Worm (Caenorhabditis elegans) whole organism, L1 larva: ENCODE measurements around the gene M153.3.

ENCODE experiments used
- F16B12.6 ChIP-seq: fragments of 150-350 bp; optimal IDR thresholded peaks from 2 replicates; lab custom pipeline; 2014; ENCODE audit warnings: missing biosample characterization, missing genetic modification characterization
- elt-3 ChIP-seq, 6 experiments: fragments of 150-350 bp in 1 of 6; sonication (generic microtip); optimal IDR thresholded peaks; 2 replicates each; lab custom pipeline; 2017 to 2018; ENCODE audit warnings: missing biosample characterization in 6 of 6, missing genetic modification characterization in 6 of 6, inconsistent platforms in 1 of 6
- hlh-4 ChIP-seq: sonication (generic microtip); optimal IDR thresholded peaks from 2 replicates; lab custom pipeline; 2016; ENCODE audit warnings: mild to moderate bottlenecking, missing genetic modification characterization, missing compliant biosample characterization
- nhr-11 ChIP-seq: fragments of 150-350 bp; optimal IDR thresholded peaks from 2 replicates; lab custom pipeline; 2014; ENCODE audit warnings: missing biosample characterization, missing genetic modification characterization
- nhr-76 ChIP-seq: sonication (generic microtip); optimal IDR thresholded peaks from 2 replicates; lab custom pipeline; 2017; ENCODE audit warnings: missing biosample characterization, missing genetic modification characterization
- rnt-1 ChIP-seq: sonication (generic microtip); optimal IDR thresholded peaks from 2 replicates; lab custom pipeline; 2016; ENCODE audit warnings: mild to moderate bottlenecking, missing genetic modification characterization, moderate library complexity, missing compliant biosample characterization
- skn-1 ChIP-seq: fragments of 150-350 bp; optimal IDR thresholded peaks from 2 replicates; lab custom pipeline; 2014; ENCODE audit warnings: missing biosample characterization, missing genetic modification characterization
- snpc-4 ChIP-seq: fragments of 150-350 bp; optimal IDR thresholded peaks from 2 replicates; lab custom pipeline; 2014; ENCODE audit warnings: missing biosample characterization, missing genetic modification characterization
- sox-4 ChIP-seq: sonication (generic microtip); optimal IDR thresholded peaks from 2 replicates; lab custom pipeline; 2016; ENCODE audit warnings: missing genetic modification characterization, missing compliant biosample characterization
- swsn-7 ChIP-seq: sonication (generic microtip); optimal IDR thresholded peaks from 2 replicates; lab custom pipeline; 2016; ENCODE audit warnings: missing genetic modification characterization, missing compliant biosample characterization
- unc-86 ChIP-seq: sonication (generic microtip); optimal IDR thresholded peaks from 2 replicates; lab custom pipeline; 2016; ENCODE audit warnings: missing genetic modification characterization, missing compliant biosample characterization
- ztf-4 ChIP-seq: fragments of 150-350 bp; optimal IDR thresholded peaks from 2 replicates; lab custom pipeline; 2014; ENCODE audit warnings: missing biosample characterization, missing genetic modification characterization

ce11 chrX:12173989-12174388, 31.3 kb downstream of the M153.3 start:
- TF ChIP-seq ztf-4 (tag; lab: Kevin White, UChicago) (no peak), elt-3 (tag; optimal IDR thresholded peaks at IDR 0.05; lab: Kevin White, UChicago) (no peak), swsn-7 (tag; lab: Kevin White, UChicago) (no peak), skn-1 (tag; lab: Kevin White, UChicago) (no peak), unc-86 (tag; lab: Kevin White, UChicago) (no peak), snpc-4 (tag; lab: Kevin White, UChicago) (no peak), rnt-1 (tag; lab: Kevin White, UChicago) (no peak), sox-4 (tag; lab: Kevin White, UChicago) (no peak), F16B12.6 (tag; lab: Kevin White, UChicago) (no peak), nhr-76 (no peak), hlh-4 (no peak), nhr-11 (tag; lab: Kevin White, UChicago) (no peak)
